Worm (Caenorhabditis elegans) whole organism, L2 larva: ENCODE data around the gene spp-30.
A peak's percentile ranks its signal among the peaks of the same experiment; 100 is the strongest.

Experiments
- aly-2 ChIP-seq: fragments of 150-350 bp; optimal IDR thresholded peaks from 2 replicates; lab custom pipeline; 2014; ENCODE audit warnings: missing biosample characterization, missing genetic modification characterization
- lin-11 ChIP-seq: fragments of 150-350 bp; sonication (generic microtip); optimal IDR thresholded peaks from 2 replicates; lab custom pipeline; 2014; ENCODE audit warnings: missing biosample characterization, missing genetic modification characterization, inconsistent platforms, mixed read lengths
- nhr-6 ChIP-seq: fragments of 150-350 bp; optimal IDR thresholded peaks from 2 replicates; lab custom pipeline; 2014; ENCODE audit warnings: missing biosample characterization, missing genetic modification characterization
- zag-1 ChIP-seq: fragments of 150-350 bp; optimal IDR thresholded peaks from 2 replicates; lab custom pipeline; 2014; ENCODE audit warnings: missing biosample characterization, missing genetic modification characterization

- TF ChIP-seq aly-2 (no peak), zag-1 (peak; percentile 44), lin-11 (tag; lab: Kevin White, UChicago) (no peak), nhr-6 (tag; lab: Kevin White, UChicago) (peak; percentile 69)
These were observed 25.0 kb downstream of the spp-30 start for ce11 chrX:11603234-11604108.
